Fruit fly (Drosophila melanogaster): ENCODE results near the gene CG5888.

Gene CG5888

dm6 chr2L:16397517-16397916 lies 50.8 kb downstream of the CG5888 start:
- TF ChIP-seq CG8478 (optimal IDR thresholded peaks at IDR 0.05) (no peak), CTCF (optimal IDR thresholded peaks at IDR 0.05) (no peak)

- TF ChIP-seq CG8478 (optimal IDR thresholded peaks at IDR 0.05) (no peak), CTCF (optimal IDR thresholded peaks at IDR 0.05) (no peak)
Measured at dm6 chr2L:16390803-16391202, 57.5 kb downstream of the CG5888 start.

- TF ChIP-seq CG8478 (optimal IDR thresholded peaks at IDR 0.05) (no peak), CTCF (optimal IDR thresholded peaks at IDR 0.05) (no peak)
Measured at dm6 chr2L:16380973-16381372, 67.3 kb downstream of the CG5888 start.

dm6 chr2L:16374691-16375090 lies 73.6 kb downstream of the CG5888 start:
- TF ChIP-seq CTCF (optimal IDR thresholded peaks at IDR 0.05) (no peak), CG8478 (optimal IDR thresholded peaks at IDR 0.05) (no peak)

dm6 chr2L:16365603-16366002 lies 82.7 kb downstream of the CG5888 start, which contains the start of gene jhamt:
Gene jhamt (plus strand): TSS chr2L:16365903.
- no peak for TF ChIP-seq CTCF (optimal IDR thresholded peaks at IDR 0.05)
- TF ChIP-seq CG8478 (optimal IDR thresholded peaks at IDR 0.05), result no peak

dm6 chr2L:16357865-16358264 lies 90.4 kb downstream of the CG5888 start:
- TF ChIP-seq CG8478 (optimal IDR thresholded peaks at IDR 0.05) (no peak), CTCF (optimal IDR thresholded peaks at IDR 0.05) (no peak)

- TF ChIP-seq CTCF (optimal IDR thresholded peaks at IDR 0.05), result no peak
- no peak for TF ChIP-seq CG8478 (optimal IDR thresholded peaks at IDR 0.05)
Measured at dm6 chr2L:16356249-16357025, 91.8 kb downstream of the CG5888 start, which contains the start of gene CaBP1. Gene CaBP1 (minus strand): TSS chr2L:16356735.

dm6 chr2L:16353765-16354164 lies 94.5 kb downstream of the CG5888 start:
- no peak for TF ChIP-seq CTCF (optimal IDR thresholded peaks at IDR 0.05)

- peak in 1 of 2 experiments; percentile 11 for TF ChIP-seq CTCF (optimal IDR thresholded peaks at IDR 0.05)
- no peak for TF ChIP-seq CG8478 (optimal IDR thresholded peaks at IDR 0.05)
Measured at dm6 chr2L:16352585-16353580, 95.4 kb downstream of the CG5888 start, which contains the start of the genes Hyls1, chif and CG4455. Gene Hyls1 (minus strand): TSS chr2L:16352628. Gene chif (minus strand): TSS chr2L:16352628. Gene CG4455 (plus strand): TSS chr2L:16352934.

dm6 chr2L:16351805-16352584 lies 96.3 kb downstream of the CG5888 start:
- no peak for TF ChIP-seq CG8478 (optimal IDR thresholded peaks at IDR 0.05)
- TF ChIP-seq CTCF (optimal IDR thresholded peaks at IDR 0.05), result no peak

- TF ChIP-seq CTCF (optimal IDR thresholded peaks at IDR 0.05), result peak in 1 of 2 experiments; percentile 0
- no peak for TF ChIP-seq CG8478 (optimal IDR thresholded peaks at IDR 0.05)
Measured at dm6 chr2L:16350742-16351568, 97.3 kb downstream of the CG5888 start.
